Fruit fly (Drosophila melanogaster) whole organism, embryonic: ENCODE results near the gene CG13766.

ENCODE experiments used
- Atf6 ChIP-seq: fragments of 200-800 bp; sonication (Bioruptor generic); IDR thresholded peaks from 2 replicates; pipeline ENCODE4 v1.3.6; 2022; ENCODE audit warnings: missing biosample characterization, missing genetic modification characterization
- CG1024 ChIP-seq: fragments of 200-800 bp; sonication (Bioruptor generic); IDR thresholded peaks from 2 replicates; pipeline ENCODE4 v1.3.6; 2022; ENCODE audit warnings: missing biosample characterization, missing genetic modification characterization
- CG10462 ChIP-seq: fragments of 200-800 bp; sonication (Bioruptor generic); optimal IDR thresholded peaks from 2 replicates; lab custom pipeline; 2016; ENCODE audit warnings: missing biosample characterization, missing genetic modification characterization
- CG11456 ChIP-seq: fragments of 200-800 bp; sonication (Bioruptor generic); IDR thresholded peaks from 3 replicates; pipeline ENCODE4 v1.3.6; 2022; ENCODE audit warnings: missing biosample characterization, missing genetic modification characterization
- CG13775 ChIP-seq: fragments of 200-800 bp; sonication (Bioruptor generic); optimal IDR thresholded peaks from 3 replicates; lab custom pipeline; 2017; ENCODE audit warnings: missing biosample characterization, mild to moderate bottlenecking, missing genetic modification characterization
- CG15073 ChIP-seq: fragments of 200-800 bp; sonication (Bioruptor generic); optimal IDR thresholded peaks from 2 replicates; lab custom pipeline; 2016; ENCODE audit warnings: missing biosample characterization, missing genetic modification characterization
- CG16813 ChIP-seq: fragments of 200-800 bp; sonication (Bioruptor generic); IDR thresholded peaks from 3 replicates; pipeline ENCODE4 v1.3.6; 2022; ENCODE audit warnings: missing biosample characterization, missing genetic modification characterization; ENCODE audit not compliant: partially characterized antibody
- CG16815 ChIP-seq: fragments of 200-800 bp; sonication (Bioruptor generic); optimal IDR thresholded peaks from 3 replicates; lab custom pipeline; 2017; ENCODE audit warnings: missing biosample characterization, mild to moderate bottlenecking, missing genetic modification characterization
- CG17186 ChIP-seq: fragments of 200-800 bp; sonication (Bioruptor generic); optimal IDR thresholded peaks from 3 replicates; lab custom pipeline; 2017; ENCODE audit warnings: missing biosample characterization, missing genetic modification reagents, missing genetic modification characterization
- CG17359 ChIP-seq: fragments of 200-800 bp; sonication (Bioruptor generic); optimal IDR thresholded peaks from 3 replicates; lab custom pipeline; 2018; ENCODE audit warnings: missing biosample characterization, mild to moderate bottlenecking, missing genetic modification characterization, moderate library complexity
- CG17361 ChIP-seq: fragments of 200-800 bp; sonication (Bioruptor generic); IDR thresholded peaks from 3 replicates; pipeline ENCODE4 v1.3.6; 2022; ENCODE audit warnings: missing biosample characterization, missing genetic modification characterization
- CG3995 ChIP-seq: fragments of 200-800 bp; sonication (Bioruptor generic); optimal IDR thresholded peaks from 3 replicates; lab custom pipeline; 2016; ENCODE audit warnings: missing biosample characterization, missing genetic modification characterization
- CG6654 ChIP-seq: fragments of 200-800 bp; sonication (Bioruptor generic); optimal IDR thresholded peaks from 2 replicates; lab custom pipeline; 2017; ENCODE audit warnings: missing biosample characterization, mild to moderate bottlenecking, missing genetic modification characterization
- CG6689 ChIP-seq: fragments of 200-800 bp; sonication (Bioruptor generic); IDR thresholded peaks from 2 replicates; pipeline ENCODE4 v1.3.6; 2022; ENCODE audit warnings: missing biosample characterization, missing genetic modification characterization
- CG8478 ChIP-seq: fragments of >200 bp; optimal IDR thresholded peaks from 2 replicates; lab custom pipeline; 2018
- CG9437 ChIP-seq: fragments of 200-800 bp; sonication (Bioruptor generic); optimal IDR thresholded peaks from 2 replicates; lab custom pipeline; 2018; ENCODE audit warnings: missing biosample characterization, mild to moderate bottlenecking, missing genetic modification characterization
- Dll ChIP-seq: fragments of 200-800 bp; sonication (Bioruptor generic); IDR thresholded peaks from 4 replicates; pipeline ENCODE4 v1.3.6; 2022; ENCODE audit warnings: missing biosample characterization, missing genetic modification characterization; ENCODE audit not compliant: partially characterized antibody
- HHEX ChIP-seq: fragments of 200-800 bp; sonication (Bioruptor generic); optimal IDR thresholded peaks from 3 replicates; lab custom pipeline; 2017; ENCODE audit warnings: missing biosample characterization, mild to moderate bottlenecking, missing genetic modification characterization, missing genetic modification reagents
- HLH4C ChIP-seq: fragments of 200-800 bp; sonication (Bioruptor generic); IDR thresholded peaks from 3 replicates; pipeline ENCODE4 v1.3.6; 2022; ENCODE audit warnings: missing biosample characterization, missing genetic modification characterization; ENCODE audit not compliant: partially characterized antibody
- Hey ChIP-seq: fragments of 200-800 bp; sonication (Bioruptor generic); optimal IDR thresholded peaks from 3 replicates; lab custom pipeline; 2018; ENCODE audit warnings: missing biosample characterization, mild to moderate bottlenecking, missing genetic modification characterization
- Hr78 ChIP-seq, 2 experiments: fragments of 200-800 bp in 1 of 2; fragments of >200 bp in 1 of 2; sonication (Bioruptor generic) in 1 of 2; optimal IDR thresholded peaks; 2 replicates each; lab custom pipeline; 2017 to 2019; ENCODE audit warnings: missing biosample characterization in 2 of 2, missing genetic modification characterization in 2 of 2, mild to moderate bottlenecking in 1 of 2, moderate library complexity in 1 of 2
- MTF-1 ChIP-seq: fragments of 200-800 bp; sonication (Bioruptor generic); optimal IDR thresholded peaks from 2 replicates; lab custom pipeline; 2018; ENCODE audit warnings: missing biosample characterization, mild to moderate bottlenecking, missing genetic modification characterization, borderline replicate concordance
- Meics ChIP-seq: fragments of 200-800 bp; sonication (Bioruptor generic); optimal IDR thresholded peaks from 2 replicates; lab custom pipeline; 2017; ENCODE audit warnings: missing biosample characterization, mild to moderate bottlenecking, missing genetic modification characterization
- NK7.1 ChIP-seq: fragments of 200-800 bp; sonication (Bioruptor generic); optimal IDR thresholded peaks from 3 replicates; lab custom pipeline; 2016; ENCODE audit warnings: missing biosample characterization, missing genetic modification characterization
- Nf-YC ChIP-seq: fragments of 200-800 bp; optimal IDR thresholded peaks from 3 replicates; lab custom pipeline; 2019; ENCODE audit warnings: missing biosample characterization, mild to moderate bottlenecking, missing genetic modification characterization, moderate library complexity
- Pdp1 ChIP-seq, 2 experiments: fragments of 200-800 bp; sonication (Bioruptor generic); optimal IDR thresholded peaks; 3 replicates each; lab custom pipeline; 2016; ENCODE audit warnings: missing biosample characterization in 2 of 2, missing genetic modification characterization in 2 of 2, mild to moderate bottlenecking in 1 of 2, moderate library complexity in 1 of 2
- Sox100B ChIP-seq: fragments of 200-800 bp; sonication (Bioruptor generic); optimal IDR thresholded peaks from 3 replicates; lab custom pipeline; 2018; ENCODE audit warnings: missing biosample characterization, mild to moderate bottlenecking, missing genetic modification characterization
- Sry-δ ChIP-seq: fragments of 200-800 bp; sonication (Bioruptor generic); optimal IDR thresholded peaks from 2 replicates; lab custom pipeline; 2016; ENCODE audit warnings: missing biosample characterization, missing genetic modification characterization
- Taf1 ChIP-seq: fragments of 200-800 bp; sonication (Bioruptor generic); IDR thresholded peaks from 2 replicates; pipeline ENCODE4 v1.3.6; 2022; ENCODE audit warnings: missing biosample characterization, missing genetic modification characterization
- YL-1 ChIP-seq: fragments of 200-800 bp; sonication (Bioruptor generic); optimal IDR thresholded peaks from 3 replicates; lab custom pipeline; 2017; ENCODE audit warnings: missing biosample characterization, mild to moderate bottlenecking, missing genetic modification characterization
- bbx ChIP-seq: fragments of 200-800 bp; sonication (Bioruptor generic); IDR thresholded peaks from 2 replicates; pipeline ENCODE4 v1.3.6; 2022; ENCODE audit warnings: missing biosample characterization, missing genetic modification characterization; ENCODE audit not compliant: partially characterized antibody
- bcd ChIP-seq: fragments of 200-800 bp; sonication (Bioruptor generic); optimal IDR thresholded peaks from 2 replicates; lab custom pipeline; 2017; ENCODE audit warnings: missing biosample characterization, mild to moderate bottlenecking, missing genetic modification characterization
- cas ChIP-seq: fragments of 200-800 bp; sonication (Bioruptor generic); IDR thresholded peaks from 2 replicates; pipeline ENCODE4 v1.3.6; 2022; ENCODE audit warnings: missing biosample characterization, missing genetic modification characterization
- caup ChIP-seq: fragments of 200-800 bp; sonication (Bioruptor generic); optimal IDR thresholded peaks from 3 replicates; lab custom pipeline; 2017; ENCODE audit warnings: missing biosample characterization, mild to moderate bottlenecking, missing genetic modification characterization, moderate library complexity; ENCODE audit not compliant: severe bottlenecking
- fd102C ChIP-seq: fragments of 200-800 bp; sonication (Bioruptor generic); optimal IDR thresholded peaks from 2 replicates; lab custom pipeline; 2018; ENCODE audit warnings: missing biosample characterization, mild to moderate bottlenecking, missing genetic modification characterization, moderate library complexity
- gce ChIP-seq: fragments of 200-800 bp; sonication (Bioruptor generic); IDR thresholded peaks from 3 replicates; pipeline ENCODE4 v1.3.6; 2022; ENCODE audit warnings: missing biosample characterization, missing genetic modification characterization
- gcm ChIP-seq: fragments of 200-800 bp; sonication (Bioruptor generic); optimal IDR thresholded peaks from 2 replicates; lab custom pipeline; 2019; ENCODE audit warnings: missing biosample characterization, mild to moderate bottlenecking, missing genetic modification characterization, moderate library complexity
- gsb-n ChIP-seq: fragments of 200-800 bp; sonication (Bioruptor generic); optimal IDR thresholded peaks from 3 replicates; lab custom pipeline; 2018; ENCODE audit warnings: missing biosample characterization, mild to moderate bottlenecking, missing genetic modification characterization
- jumu ChIP-seq: fragments of 200-800 bp; sonication (Bioruptor generic); optimal IDR thresholded peaks from 3 replicates; lab custom pipeline; 2016; ENCODE audit warnings: missing biosample characterization, missing genetic modification characterization
- lbe ChIP-seq: fragments of 200-800 bp; sonication (Bioruptor generic); optimal IDR thresholded peaks from 2 replicates; lab custom pipeline; 2016; ENCODE audit warnings: missing biosample characterization, mild to moderate bottlenecking, missing genetic modification characterization
- luna ChIP-seq: fragments of 200-800 bp; sonication (Bioruptor generic); optimal IDR thresholded peaks from 2 replicates; lab custom pipeline; 2016; ENCODE audit warnings: missing biosample characterization, missing genetic modification characterization
- org-1 ChIP-seq: fragments of 200-800 bp; sonication (Bioruptor generic); optimal IDR thresholded peaks from 2 replicates; lab custom pipeline; 2017; ENCODE audit warnings: missing biosample characterization, missing genetic modification characterization
- p53 ChIP-seq: fragments of 200-800 bp; sonication (Bioruptor generic); optimal IDR thresholded peaks from 2 replicates; lab custom pipeline; 2016; ENCODE audit warnings: missing biosample characterization, missing genetic modification characterization
- rib ChIP-seq: fragments of 200-800 bp; sonication (Bioruptor generic); IDR thresholded peaks from 2 replicates; pipeline ENCODE4 v1.3.6; 2022; ENCODE audit warnings: missing biosample characterization, missing genetic modification characterization
- sima ChIP-seq: fragments of 200-800 bp; sonication (Bioruptor generic); optimal IDR thresholded peaks from 2 replicates; lab custom pipeline; 2016; ENCODE audit warnings: missing biosample characterization, missing genetic modification characterization
- unc-4 ChIP-seq: fragments of 200-800 bp; sonication (Bioruptor generic); IDR thresholded peaks from 2 replicates; pipeline ENCODE4 v1.3.6; 2022; ENCODE audit warnings: missing biosample characterization, missing genetic modification characterization; ENCODE audit not compliant: partially characterized antibody

CG13766 gene

DNA sequence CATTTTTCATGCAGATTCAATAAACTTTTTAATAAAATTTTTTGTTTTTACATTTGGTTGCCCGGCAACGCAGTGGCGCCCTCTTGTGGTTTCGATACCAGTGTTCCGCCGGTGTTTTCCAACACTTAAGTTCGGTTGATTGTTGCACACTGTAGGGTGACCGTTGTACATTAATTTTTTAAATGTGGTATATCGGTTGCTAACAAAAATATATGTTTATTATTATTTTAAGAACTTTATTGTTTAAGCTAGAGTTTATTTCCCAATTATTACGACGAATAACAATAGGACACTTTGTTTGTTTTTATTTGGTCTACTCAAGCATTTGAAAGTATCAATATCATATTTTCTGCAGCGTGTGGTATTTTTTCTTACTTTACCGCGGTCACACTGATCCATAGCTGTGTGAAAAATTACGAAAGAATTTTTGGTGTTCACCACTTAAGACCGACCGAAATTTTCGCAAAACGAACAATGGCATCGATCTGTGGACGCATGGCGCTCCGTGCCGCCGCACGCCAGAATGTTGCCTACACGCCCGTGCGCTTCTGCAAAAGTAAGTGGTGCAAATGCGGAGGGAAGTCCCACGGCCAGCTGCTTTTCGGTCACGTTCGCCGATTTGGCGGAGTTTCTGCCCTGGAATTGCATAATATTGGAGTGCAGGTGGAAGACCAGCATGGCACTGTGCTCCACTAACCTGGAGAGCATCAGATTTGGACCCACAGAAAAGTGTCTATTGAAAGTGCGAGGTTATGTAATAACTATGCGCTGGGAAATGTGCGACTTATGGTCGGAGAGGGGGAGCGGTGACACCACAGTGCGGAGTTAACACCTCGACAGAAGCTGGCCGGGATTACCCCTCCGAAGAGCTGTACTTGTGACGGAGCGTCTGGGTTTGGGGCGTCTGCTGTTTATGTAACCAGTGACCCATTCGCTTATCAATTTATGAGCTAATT is 8.3 kb downstream of the CG13766 start, which contains the start of the genes IFT52 and COX5B (continued):
- TF ChIP-seq CG15073 (GFP tag; lab: Kevin White, UChicago): no peak
- TF ChIP-seq caup (GFP tag; lab: Kevin White, UChicago): peak; percentile 70
- no peak for TF ChIP-seq CG6654 (GFP tag; lab: Kevin White, UChicago)
- TF ChIP-seq Dll: peak; percentile 68; the same call in 3 of the 4 replicates
- TF ChIP-seq p53 (GFP tag; lab: Kevin White, UChicago): peak; percentile 52
- TF ChIP-seq Atf6 (GFP tag; lab: Robert Waterston, UW): 0 out of 2 replicates have a peak, but pooled peaks have one; percentile 14
- peak; percentile 47; the same call in 1 of the 2 replicates for TF ChIP-seq unc-4 (GFP tag; lab: Robert Waterston, UW)
- peak; percentile 58 for TF ChIP-seq HHEX (GFP tag; lab: Kevin White, UChicago)
- no peak for TF ChIP-seq Hr78 (GFP tag; optimal IDR thresholded peaks at IDR 0.05; lab: Kevin White, UChicago)
- peak; percentile 68 for TF ChIP-seq CG17359 (tag; lab: Kevin White, UChicago)
- peak; percentile 77 for TF ChIP-seq jumu (GFP tag; lab: Kevin White, UChicago)
- peak; percentile 48 for TF ChIP-seq YL-1 (GFP tag; lab: Kevin White, UChicago)
- TF ChIP-seq lbe (GFP tag; lab: Kevin White, UChicago): no peak
- TF ChIP-seq bbx (GFP tag; lab: Robert Waterston, UW): peak; percentile 48
- TF ChIP-seq org-1: no peak
- TF ChIP-seq CG3995 (GFP tag; lab: Kevin White, UChicago): peak; percentile 32
- TF ChIP-seq CG16815 (GFP tag; lab: Kevin White, UChicago): peak; percentile 49
- peak; percentile 62 to 98 for TF ChIP-seq Pdp1 (GFP tag; optimal IDR thresholded peaks at IDR 0.05; lab: Kevin White, UChicago)
- peak; percentile 43 for TF ChIP-seq gsb-n (tag; lab: Kevin White, UChicago)
- peak; percentile 41 for TF ChIP-seq CG13775 (GFP tag; lab: Kevin White, UChicago)
- TF ChIP-seq cas (GFP tag; lab: Robert Waterston, UW): 0 out of 2 replicates have a peak, but pooled peaks have one; percentile 22
- no peak for TF ChIP-seq rib (GFP tag; lab: Robert Waterston, UW)
- no peak for TF ChIP-seq CG9437 (GFP tag; lab: Kevin White, UChicago)
- TF ChIP-seq CG8478 (lab: Kevin White, UChicago): no peak
- TF ChIP-seq Sox100B (GFP tag; lab: Kevin White, UChicago): peak; percentile 25
- no peak for TF ChIP-seq gcm (GFP tag; lab: Kevin White, UChicago)
- TF ChIP-seq CG16813 (GFP tag; lab: Robert Waterston, UW): peak; percentile 44
- peak; percentile 37 for TF ChIP-seq NK7.1 (GFP tag; lab: Kevin White, UChicago)
- TF ChIP-seq MTF-1: peak; percentile 22
- TF ChIP-seq bcd (GFP tag; lab: Kevin White, UChicago): peak; percentile 69
- 0 out of 3 replicates have a peak, but pooled peaks have one; percentile 28 for TF ChIP-seq gce (GFP tag; lab: Robert Waterston, UW)
- peak; percentile 53 for TF ChIP-seq Sry-δ
- TF ChIP-seq CG11456 (GFP tag; lab: Robert Waterston, UW): peak; percentile 92
- TF ChIP-seq CG6689: no peak
- peak; percentile 62 for TF ChIP-seq Meics (GFP tag; lab: Kevin White, UChicago)
- TF ChIP-seq Taf1 (GFP tag; lab: Robert Waterston, UW): peak; percentile 14; the same call in 1 of the 2 replicates
- peak; percentile 34 for TF ChIP-seq luna (GFP tag; lab: Kevin White, UChicago)
- no peak for TF ChIP-seq Hey (tag; lab: Kevin White, UChicago)
- no peak for TF ChIP-seq sima (GFP tag; lab: Kevin White, UChicago)
- TF ChIP-seq fd102C (GFP tag; lab: Kevin White, UChicago): no peak
- TF ChIP-seq Nf-YC (tag; lab: Kevin White, UChicago): peak; percentile 58
- TF ChIP-seq CG17186 (GFP tag; lab: Kevin White, UChicago): peak; percentile 42
- peak; percentile 48; the same call in 1 of the 2 replicates for TF ChIP-seq CG1024 (GFP tag; lab: Robert Waterston, UW)
- TF ChIP-seq HLH4C: no peak; the same call in 2 of the 3 replicates
- peak; percentile 65 for TF ChIP-seq CG17361 (GFP tag; lab: Robert Waterston, UW)
- TF ChIP-seq CG10462 (GFP tag; lab: Kevin White, UChicago): no peak
